Fruit fly (Drosophila melanogaster) whole organism, embryonic: ENCODE data around the gene CG16779.

Source experiments
- Abd-B ChIP-seq: fragments of 200-800 bp; sonication (Bioruptor generic); optimal IDR thresholded peaks from 2 replicates; lab custom pipeline; 2018; ENCODE audit warnings: missing biosample characterization, mild to moderate bottlenecking, missing genetic modification characterization, moderate library complexity
- CG10979 ChIP-seq: fragments of 200-800 bp; sonication (Bioruptor generic); optimal IDR thresholded peaks from 2 replicates; lab custom pipeline; 2018; ENCODE audit warnings: missing biosample characterization, mild to moderate bottlenecking, missing genetic modification characterization, moderate library complexity
- CG12071 ChIP-seq: fragments of 200-800 bp; sonication (Bioruptor generic); optimal IDR thresholded peaks from 3 replicates; lab custom pipeline; 2018; ENCODE audit warnings: missing biosample characterization, mild to moderate bottlenecking, missing genetic modification characterization
- CG12219 ChIP-seq: fragments of 200-800 bp; sonication (Bioruptor generic); optimal IDR thresholded peaks from 3 replicates; lab custom pipeline; 2018; ENCODE audit warnings: missing biosample characterization, mild to moderate bottlenecking, missing genetic modification characterization
- CG12659 ChIP-seq: fragments of 200-800 bp; sonication (Bioruptor generic); optimal IDR thresholded peaks from 3 replicates; lab custom pipeline; 2017; ENCODE audit warnings: mild to moderate bottlenecking, missing biosample characterization, missing genetic modification reagents, missing genetic modification characterization
- CG13424 ChIP-seq: fragments of 200-800 bp; sonication (Bioruptor generic); optimal IDR thresholded peaks from 2 replicates; lab custom pipeline; 2019; ENCODE audit warnings: missing biosample characterization, mild to moderate bottlenecking, missing genetic modification characterization, moderate library complexity
- CG1602 ChIP-seq: fragments of 200-800 bp; sonication (Bioruptor generic); optimal IDR thresholded peaks from 3 replicates; lab custom pipeline; 2016; ENCODE audit warnings: missing biosample characterization, missing genetic modification characterization
- CG16863 ChIP-seq: fragments of 200-800 bp; sonication (Bioruptor generic); optimal IDR thresholded peaks from 3 replicates; lab custom pipeline; 2016; ENCODE audit warnings: missing biosample characterization, missing genetic modification characterization
- CG17385 ChIP-seq: fragments of 200-800 bp; sonication (Bioruptor generic); optimal IDR thresholded peaks from 3 replicates; lab custom pipeline; 2018; ENCODE audit warnings: missing biosample characterization, mild to moderate bottlenecking, missing genetic modification characterization
- CG1792 ChIP-seq: fragments of 200-800 bp; sonication (Bioruptor generic); optimal IDR thresholded peaks from 2 replicates; lab custom pipeline; 2016; ENCODE audit warnings: missing biosample characterization, missing genetic modification characterization
- CG2120 ChIP-seq: fragments of 200-800 bp; sonication (Bioruptor generic); optimal IDR thresholded peaks from 3 replicates; lab custom pipeline; 2016; ENCODE audit warnings: missing biosample characterization, missing genetic modification characterization
- CG2678 ChIP-seq: fragments of 200-800 bp; sonication (Bioruptor generic); optimal IDR thresholded peaks from 3 replicates; lab custom pipeline; 2019; ENCODE audit warnings: missing biosample characterization, mild to moderate bottlenecking, missing genetic modification characterization, moderate library complexity
- CG31441 ChIP-seq: fragments of 200-800 bp; sonication (Bioruptor generic); IDR thresholded peaks from 2 replicates; pipeline ENCODE4 v1.3.6; 2022; ENCODE audit warnings: missing biosample characterization, missing genetic modification characterization
- CG32767 ChIP-seq: fragments of 200-800 bp; sonication (Bioruptor generic); IDR thresholded peaks from 2 replicates; pipeline ENCODE4 v1.3.6; 2022; ENCODE audit warnings: missing biosample characterization, missing genetic modification characterization
- CG7372 ChIP-seq: fragments of 200-800 bp; sonication (Bioruptor generic); IDR thresholded peaks from 2 replicates; pipeline ENCODE4 v1.3.6; 2022; ENCODE audit warnings: missing biosample characterization, missing genetic modification characterization
- CG7786 ChIP-seq: fragments of 200-800 bp; sonication (Bioruptor generic); optimal IDR thresholded peaks from 2 replicates; lab custom pipeline; 2016; ENCODE audit warnings: missing biosample characterization, missing genetic modification characterization
- CG8765 ChIP-seq: fragments of 200-800 bp; sonication (Bioruptor generic); IDR thresholded peaks from 2 replicates; pipeline ENCODE4 v1.3.6; 2022; ENCODE audit warnings: missing biosample characterization, missing genetic modification characterization
- Doc2 ChIP-seq: fragments of 200-800 bp; sonication (Bioruptor generic); IDR thresholded peaks from 2 replicates; pipeline ENCODE4 v1.3.6; 2022; ENCODE audit warnings: missing biosample characterization, missing genetic modification characterization
- Dref ChIP-seq: fragments of 200-800 bp; sonication (Bioruptor generic); IDR thresholded peaks from 2 replicates; pipeline ENCODE4 v1.3.6; 2022; ENCODE audit warnings: missing biosample characterization, missing genetic modification characterization
- GATAe ChIP-seq: fragments of 200-800 bp; sonication (Bioruptor generic); conservative IDR thresholded peaks from 2 replicates; pipeline ENCODE4 v1.3.6; 2022; ENCODE audit warnings: missing biosample characterization, missing genetic modification characterization
- Hmr ChIP-seq: fragments of 200-800 bp; sonication (Bioruptor generic); optimal IDR thresholded peaks from 3 replicates; lab custom pipeline; 2017; ENCODE audit warnings: mild to moderate bottlenecking, missing biosample characterization, missing genetic modification reagents, missing genetic modification characterization
- MBD-R2 ChIP-seq: fragments of 200-800 bp; sonication (Bioruptor generic); IDR thresholded peaks from 2 replicates; pipeline ENCODE4 v1.3.6; 2022; ENCODE audit warnings: missing biosample characterization, missing genetic modification characterization
- NC2α ChIP-seq: fragments of 200-800 bp; sonication (Bioruptor generic); optimal IDR thresholded peaks from 2 replicates; lab custom pipeline; 2016; ENCODE audit warnings: missing biosample characterization, missing genetic modification characterization
- NK7.1 ChIP-seq: fragments of 200-800 bp; sonication (Bioruptor generic); optimal IDR thresholded peaks from 3 replicates; lab custom pipeline; 2016; ENCODE audit warnings: missing biosample characterization, missing genetic modification characterization
- Oli ChIP-seq: fragments of 200-800 bp; sonication (Bioruptor generic); optimal IDR thresholded peaks from 2 replicates; lab custom pipeline; 2018; ENCODE audit warnings: missing biosample characterization, mild to moderate bottlenecking, missing genetic modification characterization, moderate library complexity
- Sry-δ ChIP-seq: fragments of 200-800 bp; sonication (Bioruptor generic); optimal IDR thresholded peaks from 2 replicates; lab custom pipeline; 2016; ENCODE audit warnings: missing biosample characterization, missing genetic modification characterization
- Taf1 ChIP-seq: fragments of 200-800 bp; sonication (Bioruptor generic); IDR thresholded peaks from 2 replicates; pipeline ENCODE4 v1.3.6; 2022; ENCODE audit warnings: missing biosample characterization, missing genetic modification characterization
- ab ChIP-seq: fragments of 200-800 bp; sonication (Bioruptor generic); optimal IDR thresholded peaks from 2 replicates; lab custom pipeline; 2016; ENCODE audit warnings: missing biosample characterization, missing genetic modification characterization
- ash1 ChIP-seq: fragments of 200-800 bp; sonication (Bioruptor generic); optimal IDR thresholded peaks from 2 replicates; lab custom pipeline; 2018; ENCODE audit warnings: missing biosample characterization, mild to moderate bottlenecking, missing genetic modification characterization
- bab2 ChIP-seq: fragments of 200-800 bp; sonication (Bioruptor generic); optimal IDR thresholded peaks from 2 replicates; lab custom pipeline; 2016; ENCODE audit warnings: missing biosample characterization, missing genetic modification characterization
- cas ChIP-seq: fragments of 200-800 bp; sonication (Bioruptor generic); IDR thresholded peaks from 2 replicates; pipeline ENCODE4 v1.3.6; 2022; ENCODE audit warnings: missing biosample characterization, missing genetic modification characterization
- crol ChIP-seq: fragments of 200-800 bp; sonication (Bioruptor generic); IDR thresholded peaks from 2 replicates; pipeline ENCODE4 v1.3.6; 2022; ENCODE audit warnings: missing biosample characterization, missing genetic modification characterization
- crp ChIP-seq, 2 experiments: fragments of 200-800 bp; sonication (Bioruptor generic); optimal IDR thresholded peaks; 2 replicates in 1 of 2; 3 replicates in 1 of 2; lab custom pipeline; 2017; ENCODE audit warnings: missing biosample characterization in 2 of 2, missing genetic modification characterization in 2 of 2, mild to moderate bottlenecking in 1 of 2, moderate library complexity in 1 of 2
- da ChIP-seq: fragments of 200-800 bp; sonication (Bioruptor generic); optimal IDR thresholded peaks from 2 replicates; lab custom pipeline; 2016; ENCODE audit warnings: missing biosample characterization, missing genetic modification characterization
- dimm ChIP-seq: fragments of 200-800 bp; sonication (Bioruptor generic); IDR thresholded peaks from 2 replicates; pipeline ENCODE4 v1.3.6; 2022; ENCODE audit warnings: missing biosample characterization, missing genetic modification characterization
- fu2 ChIP-seq: fragments of 200-800 bp; sonication (Bioruptor generic); optimal IDR thresholded peaks from 2 replicates; lab custom pipeline; 2016; ENCODE audit warnings: missing biosample characterization, missing genetic modification characterization
- grau ChIP-seq: fragments of 200-800 bp; optimal IDR thresholded peaks from 3 replicates; lab custom pipeline; 2019; ENCODE audit warnings: missing biosample characterization, mild to moderate bottlenecking, missing genetic modification characterization, moderate library complexity
- ham ChIP-seq: fragments of 200-800 bp; sonication (Bioruptor generic); IDR thresholded peaks from 2 replicates; pipeline ENCODE4 v1.3.6; 2022; ENCODE audit warnings: missing biosample characterization, missing genetic modification characterization
- her ChIP-seq: fragments of 200-800 bp; sonication (Bioruptor generic); optimal IDR thresholded peaks from 2 replicates; lab custom pipeline; 2016; ENCODE audit warnings: missing biosample characterization, missing genetic modification characterization
- jing ChIP-seq: fragments of 200-800 bp; sonication (Bioruptor generic); optimal IDR thresholded peaks from 2 replicates; lab custom pipeline; 2018; ENCODE audit warnings: missing biosample characterization, mild to moderate bottlenecking, missing genetic modification characterization
- kah ChIP-seq: fragments of 200-800 bp; sonication (Bioruptor generic); optimal IDR thresholded peaks from 2 replicates; lab custom pipeline; 2018; ENCODE audit warnings: missing biosample characterization, mild to moderate bottlenecking, missing genetic modification characterization
- ken ChIP-seq: fragments of 200-800 bp; sonication (Bioruptor generic); IDR thresholded peaks from 3 replicates; pipeline ENCODE4 v1.3.6; 2022; ENCODE audit warnings: missing biosample characterization, missing genetic modification characterization
- kni ChIP-seq: fragments of 200-800 bp; sonication (Bioruptor generic); optimal IDR thresholded peaks from 3 replicates; lab custom pipeline; 2017; ENCODE audit warnings: mild to moderate bottlenecking, missing biosample characterization, missing genetic modification reagents, missing genetic modification characterization
- nerfin-2 ChIP-seq: fragments of 200-800 bp; sonication (Bioruptor generic); IDR thresholded peaks from 2 replicates; pipeline ENCODE4 v1.3.6; 2022; ENCODE audit warnings: missing biosample characterization, missing genetic modification characterization; ENCODE audit not compliant: partially characterized antibody
- psq ChIP-seq: fragments of 200-800 bp; sonication (Bioruptor generic); optimal IDR thresholded peaks from 2 replicates; lab custom pipeline; 2017; ENCODE audit warnings: missing biosample characterization, missing genetic modification characterization
- pum ChIP-seq: fragments of 200-800 bp; sonication (Bioruptor generic); optimal IDR thresholded peaks from 2 replicates; lab custom pipeline; 2016; ENCODE audit warnings: missing biosample characterization, missing genetic modification characterization
- rib ChIP-seq: fragments of 200-800 bp; sonication (Bioruptor generic); IDR thresholded peaks from 2 replicates; pipeline ENCODE4 v1.3.6; 2022; ENCODE audit warnings: missing biosample characterization, missing genetic modification characterization
- sim ChIP-seq: fragments of 200-800 bp; sonication (Bioruptor generic); IDR thresholded peaks from 2 replicates; pipeline ENCODE4 v1.3.6; 2022; ENCODE audit warnings: missing biosample characterization, missing genetic modification characterization
- wek ChIP-seq: fragments of 200-800 bp; sonication (Bioruptor generic); optimal IDR thresholded peaks from 3 replicates; lab custom pipeline; 2018; ENCODE audit warnings: missing biosample characterization, mild to moderate bottlenecking, missing genetic modification characterization, moderate library complexity

Gene CG16779

DNA sequence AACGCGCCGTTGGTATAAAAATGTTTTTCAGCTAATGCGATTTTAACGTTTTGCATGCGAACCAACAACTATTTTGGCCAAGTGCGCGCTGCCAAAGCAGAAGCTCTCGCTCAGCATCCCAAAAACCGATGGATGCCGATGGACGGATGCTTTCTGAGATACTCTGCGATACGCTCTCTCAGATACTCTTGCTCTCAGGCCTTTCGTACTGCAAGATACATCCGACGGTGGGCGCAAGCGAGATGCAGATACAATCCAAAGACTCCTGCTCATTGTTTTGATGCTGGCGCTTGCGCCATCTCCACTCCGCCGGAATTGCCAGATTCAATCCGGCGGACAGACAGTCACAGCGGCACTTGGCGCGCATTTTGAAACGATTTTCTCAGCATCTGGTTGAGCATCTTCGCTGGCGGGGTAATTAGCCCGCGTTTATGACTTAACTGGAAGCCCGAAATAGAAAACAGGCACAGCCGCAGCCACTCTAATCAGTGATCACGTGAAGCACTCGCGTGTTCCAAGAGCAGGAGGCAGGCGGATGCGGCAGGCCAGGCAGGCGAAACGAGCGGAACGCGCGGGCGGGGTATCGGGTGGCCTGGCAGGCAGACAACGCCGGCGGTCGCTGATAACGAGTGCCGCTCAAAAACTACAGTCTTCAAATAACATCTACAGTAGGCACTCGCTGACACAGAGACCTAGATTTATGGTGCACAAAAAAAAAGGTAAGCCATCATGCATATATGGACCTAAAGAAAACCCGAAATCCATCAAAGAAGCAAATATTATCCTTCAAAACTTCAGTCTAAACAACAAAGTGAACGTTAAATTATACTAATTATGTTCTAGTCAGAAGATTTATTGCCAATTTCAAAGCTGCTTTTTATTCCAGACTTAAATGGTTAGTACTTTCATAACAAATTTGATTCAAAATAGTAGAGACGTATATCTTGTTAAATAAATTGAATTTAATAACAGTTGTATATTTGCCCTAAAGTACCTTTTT lies at the start of gene CG16779 (continued):
- TF ChIP-seq CG1602 (GFP tag; lab: Kevin White, UChicago) (no peak), nerfin-2 (GFP tag; lab: Robert Waterston, UW) (no peak), Doc2 (no peak), CG32767 (GFP tag; lab: Robert Waterston, UW) (0 out of 2 replicates have a peak, but pooled peaks have one; percentile 17), kni (GFP tag; lab: Kevin White, UChicago) (no peak), ash1 (GFP tag; lab: Kevin White, UChicago) (no peak), CG2678 (tag; lab: Kevin White, UChicago) (peak; percentile 74), crol (GFP tag; lab: Robert Waterston, UW) (peak; percentile 90), Hmr (GFP tag; lab: Kevin White, UChicago) (peak; percentile 15), sim (GFP tag; lab: Robert Waterston, UW) (no peak), CG17385 (GFP tag; lab: Kevin White, UChicago) (peak; percentile 33), bab2 (GFP tag; lab: Kevin White, UChicago) (peak; percentile 24), ham (GFP tag; lab: Robert Waterston, UW) (no peak), psq (GFP tag; lab: Kevin White, UChicago) (no peak), Abd-B (GFP tag; lab: Kevin White, UChicago) (peak; percentile 4), kah (GFP tag; lab: Kevin White, UChicago) (no peak), fu2 (GFP tag; lab: Kevin White, UChicago) (no peak), crp (GFP tag; optimal IDR thresholded peaks at IDR 0.05; lab: Kevin White, UChicago) (no peak), Dref (GFP tag; lab: Robert Waterston, UW) (0 out of 2 replicates have a peak, but pooled peaks have one; percentile 17), CG31441 (GFP tag; lab: Robert Waterston, UW) (peak; percentile 69; the same call in 1 of the 2 replicates), CG12071 (no peak), cas (GFP tag; lab: Robert Waterston, UW) (no peak), Taf1 (GFP tag; lab: Robert Waterston, UW) (no peak), dimm (GFP tag; lab: Robert Waterston, UW) (no peak), Oli (tag; lab: Kevin White, UChicago) (peak; percentile 67), CG7372 (no peak), her (GFP tag; lab: Kevin White, UChicago) (no peak), Sry-δ (GFP tag; lab: Kevin White, UChicago) (no peak), CG12659 (GFP tag; lab: Kevin White, UChicago) (peak; percentile 19), ab (no peak), ken (GFP tag; lab: Robert Waterston, UW) (no peak), CG8765 (GFP tag; lab: Robert Waterston, UW) (no peak), MBD-R2 (GFP tag; lab: Robert Waterston, UW) (no peak; the same call in 1 of the 2 replicates), CG13424 (tag; lab: Kevin White, UChicago) (peak; percentile 44), jing (GFP tag; lab: Kevin White, UChicago) (peak; percentile 3), CG7786 (GFP tag; lab: Kevin White, UChicago) (no peak), GATAe (GFP tag; lab: Robert Waterston, UW) (no peak), CG10979 (tag; lab: Kevin White, UChicago) (peak; percentile 49), NC2α (GFP tag; lab: Kevin White, UChicago) (no peak), CG2120 (GFP tag; lab: Kevin White, UChicago) (peak; percentile 45), wek (GFP tag; lab: Kevin White, UChicago) (no peak), CG1792 (no peak), CG16863 (GFP tag; lab: Kevin White, UChicago) (peak; percentile 10), CG12219 (GFP tag; lab: Kevin White, UChicago) (no peak), grau (peak; percentile 90), da (GFP tag; lab: Kevin White, UChicago) (no peak), NK7.1 (no peak), rib (GFP tag; lab: Robert Waterston, UW) (no peak), pum (GFP tag; lab: Kevin White, UChicago) (no peak)
